Fruit fly (Drosophila melanogaster) Kc167 (cell line): ENCODE measurements around the gene CG43739.

ENCODE experiments used
- Myc ChIP-seq: fragments of >200 bp; optimal IDR thresholded peaks from 2 replicates; lab custom pipeline; 2017; ENCODE audit warnings: missing external identifiers
- Sin3A ChIP-seq: fragments of >200 bp; optimal IDR thresholded peaks from 2 replicates; lab custom pipeline; 2018; ENCODE audit warnings: missing external identifiers
- h ChIP-seq: fragments of >200 bp; optimal IDR thresholded peaks from 3 replicates; lab custom pipeline; 2018; ENCODE audit warnings: missing external identifiers
- insv ChIP-seq: fragments of >200 bp; optimal IDR thresholded peaks from 3 replicates; lab custom pipeline; 2018; ENCODE audit warnings: missing external identifiers
- psq ChIP-seq: fragments of >200 bp; optimal IDR thresholded peaks from 2 replicates; lab custom pipeline; 2017; ENCODE audit warnings: missing external identifiers
- ttk ChIP-seq: sonication (Bioruptor generic); optimal IDR thresholded peaks from 2 replicates; lab custom pipeline; 2017; ENCODE audit warnings: missing external identifiers

- TF ChIP-seq insv (lab: Kevin White, UChicago) (no peak), Myc (lab: Kevin White, UChicago) (no peak), psq (lab: Kevin White, UChicago) (no peak), h (lab: Kevin White, UChicago) (no peak), Sin3A (lab: Kevin White, UChicago) (no peak), ttk (no peak)
Observed at dm6 chr2L:20883097-20883496, 35.6 kb downstream of the CG43739 start.
